Worm (Caenorhabditis elegans): ENCODE data around the gene C39D10.2.

The C39D10.2 gene

DNA sequence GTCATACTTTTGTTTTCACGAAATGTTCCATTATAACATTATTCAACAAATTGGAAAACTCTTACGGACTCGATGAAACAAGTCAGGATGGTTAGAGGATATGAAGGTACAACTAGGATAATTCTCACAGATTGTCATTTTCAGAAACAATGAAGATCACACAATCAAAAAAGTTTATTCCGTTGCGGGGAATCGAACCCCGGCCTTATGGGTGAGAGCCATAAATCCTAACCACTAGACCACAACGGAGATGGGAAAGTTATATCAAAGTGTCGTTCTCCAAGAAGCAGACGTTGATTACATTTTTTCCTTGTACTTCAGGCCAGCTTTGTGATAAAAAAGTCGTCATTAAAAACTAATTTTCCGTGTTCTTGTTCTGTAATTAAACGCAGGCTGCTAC, 9.1 kb downstream of the C39D10.2 start (continued):
- TF ChIP-seq daf-12 (tag; optimal IDR thresholded peaks at IDR 0.05) (no peak), daf-19 (GFP tag; conservative IDR thresholded peaks at IDR 0.05) (no peak), mep-1 (tag; optimal IDR thresholded peaks at IDR 0.05) (no peak), ceh-62 (tag; optimal IDR thresholded peaks at IDR 0.05) (no peak), zip-11 (GFP tag; IDR thresholded peaks at IDR 0.05) (no peak), D1046.2 (GFP tag; IDR thresholded peaks at IDR 0.05) (0 out of 2 replicates have a peak, but pooled peaks have one; percentile 74), nhr-76 (tag; optimal IDR thresholded peaks at IDR 0.05) (no peak), egl-43 (GFP tag; IDR thresholded peaks at IDR 0.05) (no peak), unc-130 (GFP tag; optimal IDR thresholded peaks at IDR 0.05) (peak; percentile 41), unc-62 (GFP tag; optimal IDR thresholded peaks at IDR 0.05 in 1 of 2) (no peak), unc-62 (tag; optimal IDR thresholded peaks at IDR 0.05) (no peak), ztf-11 (tag; optimal IDR thresholded peaks at IDR 0.05) (no peak), jun-1 (tag; optimal IDR thresholded peaks at IDR 0.05) (no peak), F26F4.8 (GFP tag; conservative IDR thresholded peaks at IDR 0.05) (0 out of 2 replicates have a peak, but pooled peaks have one; percentile 50), zag-1 (tag; optimal IDR thresholded peaks at IDR 0.05) (no peak), Y75B8A.6 (GFP tag; IDR thresholded peaks at IDR 0.05) (peak; percentile 38; the same call in 1 of the 2 replicates), nhr-42 (GFP tag; IDR thresholded peaks at IDR 0.05) (no peak), spr-3 (GFP tag; optimal IDR thresholded peaks at IDR 0.05) (no peak), F49E8.2 (tag; optimal IDR thresholded peaks at IDR 0.05; ENCODE audit: borderline replicate concordance) (peak; percentile 31), zfp-3 (GFP tag; conservative IDR thresholded peaks at IDR 0.05) (peak; percentile 76), saeg-2 (GFP tag; IDR thresholded peaks at IDR 0.05) (no peak), lin-39 (tag; optimal IDR thresholded peaks at IDR 0.05) (no peak), hlh-30 (tag; optimal IDR thresholded peaks at IDR 0.05; ENCODE audit: insufficient read depth) (peak; percentile 21), lir-3 (tag; optimal IDR thresholded peaks at IDR 0.05) (no peak), ama-1 (optimal IDR thresholded peaks at IDR 0.05) (no peak), lin-29 (GFP tag; IDR thresholded peaks at IDR 0.05) (no peak), lin-1 (GFP tag; IDR thresholded peaks at IDR 0.05) (0 out of 2 replicates have a peak, but pooled peaks have one; percentile 18), duxl-1 (tag; optimal IDR thresholded peaks at IDR 0.05; ENCODE audit: poor library complexity) (no peak), ctbp-1 (GFP tag; IDR thresholded peaks at IDR 0.05) (no peak; the same call in 1 of the 2 replicates), ZK337.2 (GFP tag; IDR thresholded peaks at IDR 0.05) (no peak), lin-38 (GFP tag; IDR thresholded peaks at IDR 0.05) (peak; percentile 60), madf-9 (GFP tag; conservative IDR thresholded peaks at IDR 0.05) (peak; percentile 54; the same call in 1 of the 2 replicates), egl-27 (tag; optimal IDR thresholded peaks at IDR 0.05) (no peak), tra-1 (GFP tag; IDR thresholded peaks at IDR 0.05) (0 out of 2 replicates have a peak, but pooled peaks have one; percentile 33), nhr-237 (tag; optimal IDR thresholded peaks at IDR 0.05) (no peak), ceh-82 (tag; optimal IDR thresholded peaks at IDR 0.05) (no peak), nhr-25 (tag; optimal IDR thresholded peaks at IDR 0.05; ENCODE audit: borderline replicate concordance, insufficient read depth) (no peak), set-16 (GFP tag; IDR thresholded peaks at IDR 0.05) (no peak), Y5F2A.4 (GFP tag; optimal IDR thresholded peaks at IDR 0.05) (no peak), php-3 (GFP tag; IDR thresholded peaks at IDR 0.05) (no peak), nhr-102 (tag; optimal IDR thresholded peaks at IDR 0.05) (no peak), daf-16 (GFP tag; optimal IDR thresholded peaks at IDR 0.05) (peak in 1 of 2 experiments; percentile 47), daf-16 (tag; optimal IDR thresholded peaks at IDR 0.05) (peak; percentile 59), ceh-44 (GFP tag; IDR thresholded peaks at IDR 0.05) (no peak), zip-2 (tag; optimal IDR thresholded peaks at IDR 0.05) (no peak), tag-97 (GFP tag; IDR thresholded peaks at IDR 0.05) (no peak), dve-1 (tag; optimal IDR thresholded peaks at IDR 0.05; ENCODE audit: insufficient read depth) (no peak), ces-1 (GFP tag; optimal IDR thresholded peaks at IDR 0.05) (no peak), lsy-2 (tag; optimal IDR thresholded peaks at IDR 0.05) (no peak), nhr-41 (GFP tag; IDR thresholded peaks at IDR 0.05) (no peak; the same call in 1 of the 2 replicates), mxl-3 (GFP tag; optimal IDR thresholded peaks at IDR 0.05) (peak; percentile 10)

All from whole organism, L4 larva.